Worm (Caenorhabditis elegans) whole organism, L4/young adult: ENCODE results near the gene math-4.

ENCODE experiments used
- W03F9.2 ChIP-seq: fragments of 150-350 bp; optimal IDR thresholded peaks from 2 replicates; lab custom pipeline; 2014; ENCODE audit warnings: missing biosample characterization, missing genetic modification characterization
- dao-5 ChIP-seq: sonication (generic microtip); optimal IDR thresholded peaks from 2 replicates; lab custom pipeline; 2016; ENCODE audit warnings: missing genotype, missing genetic modification characterization, moderate library complexity, missing compliant biosample characterization
- him-1 ChIP-seq: sonication (generic microtip); optimal IDR thresholded peaks from 2 replicates; lab custom pipeline; 2016; ENCODE audit warnings: missing genotype, missing genetic modification reagents, missing genetic modification characterization, missing compliant biosample characterization

- TF ChIP-seq him-1 (tag; lab: Kevin White, UChicago) = no peak
- no peak for TF ChIP-seq W03F9.2 (tag; lab: Kevin White, UChicago)
- no peak for TF ChIP-seq dao-5 (tag; lab: Kevin White, UChicago)
Measured at ce11 chrII:1738844-1739243, 43.5 kb downstream of the math-4 start, which contains the start of the genes irld-9 and irld-33.
